Worm (Caenorhabditis elegans) whole organism, L4 larva: ENCODE data around the gene ZC262.13.

Source experiments
- D1046.2 ChIP-seq: fragments of 200-800 bp; sonication (Bioruptor generic); IDR thresholded peaks from 2 replicates; pipeline ENCODE4 v1.3.6; 2022; ENCODE audit warnings: missing genetic modification characterization, missing compliant biosample characterization
- T20F7.1 ChIP-seq: fragments of 200-800 bp; sonication (Bioruptor generic); optimal IDR thresholded peaks from 2 replicates; lab custom pipeline; 2018; ENCODE audit warnings: mild to moderate bottlenecking, missing genetic modification characterization, missing compliant biosample characterization
- Y48G9A.11 ChIP-seq: fragments of 200-800 bp; sonication (Bioruptor generic); IDR thresholded peaks from 2 replicates; pipeline ENCODE4 v1.3.6; 2022; ENCODE audit warnings: missing genetic modification reagents, missing genetic modification characterization, missing compliant biosample characterization
- Y5F2A.4 ChIP-seq: fragments of 200-800 bp; sonication (Bioruptor generic); optimal IDR thresholded peaks from 2 replicates; lab custom pipeline; 2018; ENCODE audit warnings: mild to moderate bottlenecking, missing genetic modification characterization, missing compliant biosample characterization
- ZK337.2 ChIP-seq: fragments of 200-800 bp; sonication (Bioruptor generic); IDR thresholded peaks from 2 replicates; pipeline ENCODE4 v1.3.6; 2022; ENCODE audit warnings: missing genetic modification reagents, missing genetic modification characterization, missing compliant biosample characterization
- aha-1 ChIP-seq: fragments of 150-350 bp; peaks from one replicate; lab custom pipeline; 2014; ENCODE audit warnings: missing biosample characterization, missing genetic modification characterization
- aly-2 ChIP-seq: sonication (generic microtip); optimal IDR thresholded peaks from 2 replicates; lab custom pipeline; 2018; ENCODE audit warnings: missing biosample characterization, missing genetic modification characterization
- ceh-20 ChIP-seq: fragments of 200-800 bp; sonication (Bioruptor generic); IDR thresholded peaks from 2 replicates; pipeline ENCODE4 v1.3.6; 2022; ENCODE audit warnings: missing genetic modification reagents, missing genetic modification characterization, missing compliant biosample characterization
- ceh-62 ChIP-seq: sonication (generic microtip); optimal IDR thresholded peaks from 2 replicates; lab custom pipeline; 2017; ENCODE audit warnings: missing biosample characterization, missing genetic modification characterization
- ceh-82 ChIP-seq: sonication (generic microtip); optimal IDR thresholded peaks from 2 replicates; lab custom pipeline; 2017; ENCODE audit warnings: missing biosample characterization, missing genetic modification characterization
- ctbp-1 ChIP-seq: fragments of 200-800 bp; sonication (Bioruptor generic); IDR thresholded peaks from 2 replicates; pipeline ENCODE4 v1.3.6; 2022; ENCODE audit warnings: missing genetic modification reagents, missing genetic modification characterization, missing compliant biosample characterization
- daf-12 ChIP-seq: fragments of 150-350 bp; optimal IDR thresholded peaks from 2 replicates; lab custom pipeline; 2014; ENCODE audit warnings: missing biosample characterization, missing genetic modification reagents, missing genetic modification characterization
- daf-16 ChIP-seq, 3 experiments: sonication (generic microtip); optimal IDR thresholded peaks; 2 replicates each; lab custom pipeline; 2016 to 2017; ENCODE audit warnings: missing genetic modification characterization in 3 of 3, missing genetic modification reagents in 3 of 3, mild to moderate bottlenecking in 2 of 3, missing compliant biosample characterization in 2 of 3, missing biosample characterization in 1 of 3, moderate library complexity in 1 of 3
- dmd-8 ChIP-seq: fragments of 200-800 bp; sonication (Bioruptor generic); IDR thresholded peaks from 2 replicates; pipeline ENCODE4 v1.3.6; 2022; ENCODE audit warnings: missing genetic modification characterization, missing compliant biosample characterization
- dpl-1 ChIP-seq: fragments of 150-350 bp; optimal IDR thresholded peaks from 2 replicates; lab custom pipeline; 2014; ENCODE audit warnings: missing biosample characterization, missing genetic modification reagents, missing genetic modification characterization
- fos-1 ChIP-seq: fragments of 150-350 bp; optimal IDR thresholded peaks from 2 replicates; lab custom pipeline; 2014; ENCODE audit warnings: missing biosample characterization, missing genetic modification characterization
- gei-8 ChIP-seq: fragments of 200-800 bp; sonication (Bioruptor generic); optimal IDR thresholded peaks from 2 replicates; lab custom pipeline; 2018; ENCODE audit warnings: mild to moderate bottlenecking, missing genetic modification characterization, missing compliant biosample characterization
- hif-1 ChIP-seq, 2 experiments: sonication (generic microtip); optimal IDR thresholded peaks; 2 replicates each; lab custom pipeline; 2016 to 2017; ENCODE audit warnings: missing compliant biosample characterization in 2 of 2, missing genetic modification characterization in 2 of 2, missing genetic modification reagents in 2 of 2, missing genotype in 2 of 2, mild to moderate bottlenecking in 1 of 2
- hlh-11 ChIP-seq: fragments of 200-800 bp; sonication (Bioruptor generic); optimal IDR thresholded peaks from 2 replicates; lab custom pipeline; 2018; ENCODE audit warnings: mild to moderate bottlenecking, missing genetic modification characterization, missing compliant biosample characterization
- hlh-30 ChIP-seq: sonication (generic microtip); optimal IDR thresholded peaks from 2 replicates; lab custom pipeline; 2017; ENCODE audit warnings: antibody characterized with exemption, mild to moderate bottlenecking, missing genetic modification characterization, missing compliant biosample characterization; ENCODE audit not compliant: insufficient read depth
- hmg-1.1 ChIP-seq: fragments of 200-800 bp; sonication (Bioruptor generic); IDR thresholded peaks from 2 replicates; pipeline ENCODE4 v1.3.6; 2022; ENCODE audit warnings: missing genetic modification reagents, missing genetic modification characterization, missing compliant biosample characterization
- lin-29 ChIP-seq: fragments of 200-800 bp; sonication (Bioruptor generic); IDR thresholded peaks from 2 replicates; pipeline ENCODE4 v1.3.6; 2022; ENCODE audit warnings: missing genetic modification reagents, missing genetic modification characterization, missing compliant biosample characterization
- lsy-2 ChIP-seq, 2 experiments: fragments of 150-350 bp in 1 of 2; sonication (generic microtip) in 1 of 2; optimal IDR thresholded peaks; 2 replicates each; lab custom pipeline; 2014 to 2017; ENCODE audit warnings: missing biosample characterization in 2 of 2, missing genetic modification characterization in 2 of 2
- madf-5 ChIP-seq, 2 experiments: fragments of 200-800 bp; sonication (Bioruptor generic); IDR thresholded peaks; 2 replicates each; pipeline ENCODE4 v1.3.6; 2022; ENCODE audit warnings: missing compliant biosample characterization in 2 of 2, missing genetic modification characterization in 2 of 2
- mdl-1 ChIP-seq, 2 experiments: fragments of 150-350 bp in 1 of 2; sonication (generic microtip) in 1 of 2; optimal IDR thresholded peaks; 2 replicates each; lab custom pipeline; 2014 to 2017; ENCODE audit warnings: missing biosample characterization in 2 of 2, missing genetic modification characterization in 2 of 2
- mep-1 ChIP-seq: fragments of 150-350 bp; sonication (generic microtip); optimal IDR thresholded peaks from 3 replicates; lab custom pipeline; 2014; ENCODE audit warnings: missing biosample characterization, missing genetic modification characterization
- mes-2 ChIP-seq: sonication (generic microtip); optimal IDR thresholded peaks from 2 replicates; lab custom pipeline; 2016; ENCODE audit warnings: missing genotype, mild to moderate bottlenecking, missing genetic modification characterization, missing compliant biosample characterization; ENCODE audit not compliant: poor library complexity, severe bottlenecking
- nhr-111 ChIP-seq: fragments of 200-800 bp; sonication (Bioruptor generic); optimal IDR thresholded peaks from 2 replicates; lab custom pipeline; 2018; ENCODE audit warnings: mild to moderate bottlenecking, missing genetic modification characterization, missing compliant biosample characterization
- nhr-237 ChIP-seq: sonication (generic microtip); optimal IDR thresholded peaks from 2 replicates; lab custom pipeline; 2017; ENCODE audit warnings: missing biosample characterization, missing genetic modification characterization
- nhr-6 ChIP-seq: fragments of 150-350 bp; optimal IDR thresholded peaks from 2 replicates; lab custom pipeline; 2014; ENCODE audit warnings: missing biosample characterization, missing genetic modification characterization
- nhr-77 ChIP-seq: fragments of 150-350 bp; optimal IDR thresholded peaks from 2 replicates; lab custom pipeline; 2014; ENCODE audit warnings: missing biosample characterization, missing genetic modification characterization
- pha-4 ChIP-seq, 2 experiments: fragments of 150-350 bp in 1 of 2; fragments of 200-800 bp in 1 of 2; sonication (Bioruptor generic) in 1 of 2; IDR thresholded peaks in 1 of 2; optimal IDR thresholded peaks in 1 of 2; 2 replicates each; pipeline versions ENCODE4 v1.3.6 to Lab custom; 2014 to 2022; ENCODE audit warnings: missing genetic modification characterization in 2 of 2, missing genetic modification reagents in 2 of 2, missing biosample characterization in 1 of 2, missing compliant biosample characterization in 1 of 2
- sdz-12 ChIP-seq: fragments of 200-800 bp; sonication (Bioruptor generic); optimal IDR thresholded peaks from 2 replicates; lab custom pipeline; 2018; ENCODE audit warnings: mild to moderate bottlenecking, missing genetic modification characterization, missing compliant biosample characterization
- set-16 ChIP-seq: fragments of 200-800 bp; sonication (Bioruptor generic); IDR thresholded peaks from 2 replicates; pipeline ENCODE4 v1.3.6; 2022; ENCODE audit warnings: missing genetic modification reagents, missing genetic modification characterization, missing compliant biosample characterization
- skn-1 ChIP-seq: fragments of 150-350 bp; optimal IDR thresholded peaks from 2 replicates; lab custom pipeline; 2014; ENCODE audit warnings: missing biosample characterization, missing genetic modification characterization
- snpc-4 ChIP-seq: fragments of 150-350 bp; optimal IDR thresholded peaks from 2 replicates; lab custom pipeline; 2014; ENCODE audit warnings: missing biosample characterization, missing genetic modification characterization
- spr-1 ChIP-seq: sonication (generic microtip); optimal IDR thresholded peaks from 2 replicates; lab custom pipeline; 2016; ENCODE audit warnings: mild to moderate bottlenecking, missing genetic modification characterization, missing compliant biosample characterization
- unc-130 ChIP-seq: sonication (generic microtip); optimal IDR thresholded peaks from 2 replicates; lab custom pipeline; 2016; ENCODE audit warnings: missing genetic modification reagents, missing genetic modification characterization, missing compliant biosample characterization
- vab-7 ChIP-seq: fragments of 200-800 bp; sonication (Bioruptor generic); IDR thresholded peaks from 2 replicates; pipeline ENCODE4 v1.3.6; 2022; ENCODE audit warnings: missing genetic modification reagents, missing genetic modification characterization, missing compliant biosample characterization
- zag-1 ChIP-seq: fragments of 150-350 bp; optimal IDR thresholded peaks from 2 replicates; lab custom pipeline; 2014; ENCODE audit warnings: missing biosample characterization, missing genetic modification characterization
- zfp-2 ChIP-seq: sonication (generic microtip); optimal IDR thresholded peaks from 2 replicates; lab custom pipeline; 2016; ENCODE audit warnings: mild to moderate bottlenecking, missing genetic modification characterization, missing compliant biosample characterization
- zip-11 ChIP-seq: fragments of 200-800 bp; sonication (Bioruptor generic); IDR thresholded peaks from 2 replicates; pipeline ENCODE4 v1.3.6; 2022; ENCODE audit warnings: missing genetic modification characterization, missing compliant biosample characterization
- zip-2 ChIP-seq: fragments of 150-350 bp; optimal IDR thresholded peaks from 2 replicates; lab custom pipeline; 2014; ENCODE audit warnings: missing biosample characterization, missing genetic modification characterization
- ztf-11 ChIP-seq: fragments of 150-350 bp; optimal IDR thresholded peaks from 2 replicates; lab custom pipeline; 2014; ENCODE audit warnings: missing biosample characterization, missing genetic modification characterization

The ZC262.13 gene

DNA sequence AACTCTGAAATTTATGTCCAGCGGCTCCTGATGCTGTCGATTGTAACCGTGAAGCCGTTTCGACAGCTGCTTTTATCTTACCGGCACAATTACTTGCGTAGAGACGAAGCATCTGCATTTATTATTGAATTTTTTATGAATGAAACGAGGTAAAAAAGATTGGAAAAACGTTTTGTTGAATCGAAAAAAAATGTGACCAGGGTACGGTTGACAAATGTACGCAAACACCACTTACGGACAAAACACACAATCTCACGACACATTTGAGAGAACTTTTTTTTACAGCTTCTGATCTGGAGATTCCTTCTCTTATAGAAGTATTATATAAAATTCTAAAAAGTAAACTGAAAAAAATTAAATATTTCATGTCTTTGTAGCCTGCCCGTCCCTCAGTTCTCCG lies 5.8 kb downstream of the ZC262.13 start, which contains the start of the genes mrps-18A and ZC262.2:
TSS of gene mrps-18A (minus strand) at position 141 of the 400 bp plus-strand sequence.
TSS of gene ZC262.2 (plus strand) at position 284 of the 400 bp plus-strand sequence.
- TF ChIP-seq hlh-11 (tag; lab: Kevin White, UChicago) (no peak), skn-1 (tag; lab: Kevin White, UChicago) (no peak), T20F7.1 (GFP tag; lab: Kevin White, UChicago) (no peak), sdz-12 (GFP tag; lab: Kevin White, UChicago) (no peak), pha-4 (GFP tag; IDR thresholded peaks at IDR 0.05; lab: Robert Waterston, UW) (no peak), pha-4 (tag; optimal IDR thresholded peaks at IDR 0.05; lab: Kevin White, UChicago) (no peak), ceh-82 (tag; lab: Kevin White, UChicago) (no peak), vab-7 (no peak), mep-1 (tag; lab: Kevin White, UChicago) (peak; percentile 6), spr-1 (tag; lab: Kevin White, UChicago) (no peak), ctbp-1 (GFP tag; lab: Robert Waterston, UW) (no peak), Y5F2A.4 (GFP tag; lab: Kevin White, UChicago) (no peak), lin-29 (no peak), nhr-111 (no peak), D1046.2 (GFP tag; lab: Robert Waterston, UW) (no peak), snpc-4 (tag; lab: Kevin White, UChicago) (no peak), fos-1 (tag; lab: Kevin White, UChicago) (no peak), daf-16 (GFP tag; optimal IDR thresholded peaks at IDR 0.05; lab: Kevin White, UChicago) (no peak), daf-16 (tag; optimal IDR thresholded peaks at IDR 0.05; lab: Kevin White, UChicago) (peak; percentile 40), dpl-1 (GFP tag; lab: Kevin White, UChicago) (peak; percentile 48), mes-2 (tag; lab: Kevin White, UChicago) (peak; percentile 57), hlh-30 (tag; lab: Kevin White, UChicago) (peak; percentile 90), madf-5 (GFP tag; IDR thresholded peaks at IDR 0.05; lab: Robert Waterston, UW) (no peak), zfp-2 (no peak), ceh-62 (no peak), lsy-2 (tag; optimal IDR thresholded peaks at IDR 0.05; lab: Kevin White, UChicago) (peak; percentile 22 to 97), aly-2 (tag; lab: Kevin White, UChicago) (no peak), daf-12 (tag; lab: Kevin White, UChicago) (no peak), hif-1 (tag; optimal IDR thresholded peaks at IDR 0.05; lab: Kevin White, UChicago) (no peak), aha-1 (tag; lab: Kevin White, UChicago) (no peak), ceh-20 (GFP tag; lab: Robert Waterston, UW) (no peak)

DNA sequence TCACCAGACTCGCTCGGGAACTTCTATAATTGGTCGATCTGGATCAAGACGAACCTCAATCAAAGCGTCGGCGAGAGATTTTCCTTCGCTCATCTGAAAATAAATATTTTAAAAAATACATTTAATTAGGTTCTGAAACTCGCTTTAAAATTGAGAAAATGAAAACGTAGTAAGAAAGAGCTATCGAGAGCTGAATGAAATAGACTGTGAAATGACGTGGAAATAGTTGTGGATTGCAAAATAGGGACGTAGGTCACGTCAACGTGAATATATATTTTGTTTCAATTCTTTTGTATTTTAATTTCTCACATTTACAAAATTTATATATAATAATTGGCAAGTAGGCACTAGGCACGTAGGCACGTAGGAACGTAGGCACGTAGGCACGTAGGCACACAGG lies 8.4 kb downstream of the ZC262.13 start, which contains the start of gene ZC262.4:
TSS of gene ZC262.4 (minus strand) at position 101 of the 400 bp plus-strand sequence.
- TF ChIP-seq hlh-11 (tag; lab: Kevin White, UChicago) (no peak), zip-2 (tag; lab: Kevin White, UChicago) (no peak), hmg-1.1 (GFP tag; lab: Robert Waterston, UW) (no peak), dmd-8 (no peak), hif-1 (tag; optimal IDR thresholded peaks at IDR 0.05; lab: Kevin White, UChicago) (no peak), Y48G9A.11 (GFP tag; lab: Robert Waterston, UW) (no peak), set-16 (GFP tag; lab: Robert Waterston, UW) (no peak), nhr-6 (no peak), mdl-1 (tag; optimal IDR thresholded peaks at IDR 0.05; lab: Kevin White, UChicago) (no peak), ZK337.2 (GFP tag; lab: Robert Waterston, UW) (no peak), zip-11 (no peak), unc-130 (GFP tag; lab: Kevin White, UChicago) (no peak), nhr-237 (no peak), nhr-77 (tag; lab: Kevin White, UChicago) (no peak), ztf-11 (tag; lab: Kevin White, UChicago) (no peak), gei-8 (GFP tag; lab: Kevin White, UChicago) (no peak), zag-1 (tag; lab: Kevin White, UChicago) (no peak)
- TF ChIP-seq, all 104 proteins: peak for 0
